Worm (Caenorhabditis elegans): ENCODE measurements around the gene C56E6.2.

DNA sequence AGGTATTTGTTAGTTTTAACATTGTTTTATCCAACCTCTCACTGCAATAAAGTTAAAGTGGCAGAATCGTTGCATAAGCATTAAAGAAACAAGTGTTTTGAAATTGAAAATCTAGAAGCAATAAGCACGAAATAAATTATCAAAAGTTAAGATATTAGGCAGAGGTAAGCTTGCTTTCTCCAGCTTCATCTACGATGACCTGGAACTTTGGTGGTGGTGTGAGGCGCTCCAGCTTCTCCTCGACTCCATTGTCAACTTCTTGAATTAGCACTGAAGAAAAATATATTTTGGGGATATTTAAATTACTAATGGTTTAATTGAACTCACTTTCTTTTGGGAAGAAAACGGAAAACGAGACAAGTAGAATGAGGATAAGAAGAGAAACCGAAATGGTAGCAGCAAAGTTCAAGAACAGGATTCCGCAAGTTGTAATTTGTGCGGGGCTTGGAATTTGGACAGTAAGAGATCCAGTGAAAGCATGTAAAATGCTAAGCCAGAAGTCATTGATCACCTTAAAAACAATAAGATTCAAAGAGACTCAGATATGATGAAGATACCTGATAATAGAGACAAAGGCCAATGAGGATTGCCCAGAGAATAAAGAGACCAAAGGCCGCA lies 30.9 kb upstream of the C56E6.2 start:
- TF ChIP-seq ceh-58 (GFP tag; IDR thresholded peaks at IDR 0.05): no peak
- no peak for TF ChIP-seq akir-1 (GFP tag; optimal IDR thresholded peaks at IDR 0.05)
- TF ChIP-seq ceh-100 (GFP tag; IDR thresholded peaks at IDR 0.05): 0 out of 2 replicates have a peak, but pooled peaks have one; percentile 35
